Fruit fly (Drosophila melanogaster): ENCODE data around the gene Npc2d.

Npc2d gene

dm6 chr3R:10079267-10079987 lies 23.5 kb upstream of the Npc2d start (continued):
- TF ChIP-seq ase (GFP tag; IDR thresholded peaks at IDR 0.05) = no peak
- TF ChIP-seq vvl (GFP tag; IDR thresholded peaks at IDR 0.05) = peak; percentile 61
- no peak for TF ChIP-seq danr (GFP tag; IDR thresholded peaks at IDR 0.05)
- TF ChIP-seq caup (GFP tag; optimal IDR thresholded peaks at IDR 0.05; ENCODE audit: severe bottlenecking) = no peak
- no peak for TF ChIP-seq sim (GFP tag; IDR thresholded peaks at IDR 0.05)
- no peak for TF ChIP-seq exex (tag; optimal IDR thresholded peaks at IDR 0.05)
- no peak for TF ChIP-seq CG30020 (tag; optimal IDR thresholded peaks at IDR 0.05)
- no peak for TF ChIP-seq CG9215 (GFP tag; IDR thresholded peaks at IDR 0.05)
- TF ChIP-seq CG8765 (GFP tag; IDR thresholded peaks at IDR 0.05) = no peak
- no peak for TF ChIP-seq C15 (GFP tag; IDR thresholded peaks at IDR 0.05)
- no peak for TF ChIP-seq Ets65A (GFP tag)
- no peak for TF ChIP-seq sr (GFP tag; IDR thresholded peaks at IDR 0.05)
- no peak for TF ChIP-seq zen2 (GFP tag; IDR thresholded peaks at IDR 0.05; ENCODE audit: partially characterized antibody)
- no peak for TF ChIP-seq CG2129 (GFP tag; IDR thresholded peaks at IDR 0.05; ENCODE audit: partially characterized antibody)
- TF ChIP-seq pros (GFP tag; optimal IDR thresholded peaks at IDR 0.05) = no peak
- TF ChIP-seq ind (GFP tag; optimal IDR thresholded peaks at IDR 0.05) = peak; percentile 30
- no peak for TF ChIP-seq CG10462 (GFP tag; optimal IDR thresholded peaks at IDR 0.05)
- no peak for TF ChIP-seq scrt (GFP tag; optimal IDR thresholded peaks at IDR 0.05)
- TF ChIP-seq ttk (GFP tag; IDR thresholded peaks at IDR 0.05) = no peak; the same call in 1 of the 2 replicates
- TF ChIP-seq br (optimal IDR thresholded peaks at IDR 0.05) = no peak
- TF ChIP-seq CG12299 (tag; optimal IDR thresholded peaks at IDR 0.05) = no peak
- no peak for TF ChIP-seq unc-4 (GFP tag; IDR thresholded peaks at IDR 0.05; ENCODE audit: partially characterized antibody)
- no peak for TF ChIP-seq ATbp (GFP tag; optimal IDR thresholded peaks at IDR 0.05)
- TF ChIP-seq CG1832 (GFP tag; optimal IDR thresholded peaks at IDR 0.05) = peak; percentile 58
- no peak for TF ChIP-seq hbn (GFP tag; IDR thresholded peaks at IDR 0.05; ENCODE audit: partially characterized antibody)
- TF ChIP-seq hkb (optimal IDR thresholded peaks at IDR 0.05) = no peak
- TF ChIP-seq hkb (GFP tag; IDR thresholded peaks at IDR 0.05) = peak; percentile 65
- no peak for TF ChIP-seq shn (GFP tag; optimal IDR thresholded peaks at IDR 0.05)
- no peak for TF ChIP-seq sc (optimal IDR thresholded peaks at IDR 0.05)
- no peak for TF ChIP-seq sc (GFP tag; optimal IDR thresholded peaks at IDR 0.05)
- TF ChIP-seq ci (GFP tag; IDR thresholded peaks at IDR 0.05) = peak; percentile 79; the same call in 2 of the 3 replicates
- TF ChIP-seq lab (GFP tag; optimal IDR thresholded peaks at IDR 0.05) = peak; percentile 33
- TF ChIP-seq HHEX (GFP tag; optimal IDR thresholded peaks at IDR 0.05) = no peak
- no peak for TF ChIP-seq Tbp (GFP tag; optimal IDR thresholded peaks at IDR 0.05)
- TF ChIP-seq schlank (tag; optimal IDR thresholded peaks at IDR 0.05) = no peak
- TF ChIP-seq Stat92E (GFP tag; optimal IDR thresholded peaks at IDR 0.05) = no peak
- no peak for TF ChIP-seq CG4854 (GFP tag; optimal IDR thresholded peaks at IDR 0.05)
- TF ChIP-seq Vsx1 (GFP tag; optimal IDR thresholded peaks at IDR 0.05) = no peak
- peak; percentile 58 for TF ChIP-seq sisA (GFP tag; IDR thresholded peaks at IDR 0.05)
- no peak for TF ChIP-seq HmgD (GFP tag; optimal IDR thresholded peaks at IDR 0.05)
- no peak for TF ChIP-seq jing (GFP tag; optimal IDR thresholded peaks at IDR 0.05)
- TF ChIP-seq crp (GFP tag; optimal IDR thresholded peaks at IDR 0.05) = no peak
- TF ChIP-seq CG10565 (GFP tag; optimal IDR thresholded peaks at IDR 0.05) = no peak
- no peak for TF ChIP-seq Usf (GFP tag; optimal IDR thresholded peaks at IDR 0.05)
- no peak for TF ChIP-seq kni (GFP tag; optimal IDR thresholded peaks at IDR 0.05)
- TF ChIP-seq HmgZ (tag; optimal IDR thresholded peaks at IDR 0.05) = no peak
- TF ChIP-seq wek (GFP tag; optimal IDR thresholded peaks at IDR 0.05) = no peak
- no peak for TF ChIP-seq Doc3 (GFP tag; IDR thresholded peaks at IDR 0.05; ENCODE audit: partially characterized antibody)
- TF ChIP-seq Lhr (GFP tag; optimal IDR thresholded peaks at IDR 0.05) = no peak
- 0 out of 2 replicates have a peak, but pooled peaks have one; percentile 40 for TF ChIP-seq HLH3B (GFP tag; IDR thresholded peaks at IDR 0.05)
